Fruit fly (Drosophila melanogaster) whole organism, prepupa: ENCODE measurements around the gene CG6330.

Source experiments
- Blimp-1 ChIP-seq: fragments of 200-800 bp; sonication (Bioruptor generic); optimal IDR thresholded peaks from 3 replicates; lab custom pipeline; 2017; ENCODE audit warnings: missing biosample characterization, missing genetic modification characterization, mild to moderate bottlenecking, moderate library complexity, missing genetic modification reagents
- CG10631 ChIP-seq: fragments of 200-800 bp; sonication (Bioruptor generic); optimal IDR thresholded peaks from 2 replicates; lab custom pipeline; 2016; ENCODE audit warnings: missing biosample characterization, missing genetic modification characterization
- CG10669 ChIP-seq: fragments of 200-800 bp; sonication (Bioruptor generic); optimal IDR thresholded peaks from 3 replicates; lab custom pipeline; 2018; ENCODE audit warnings: missing biosample characterization, mild to moderate bottlenecking, missing genetic modification characterization, moderate library complexity
- CG11762 ChIP-seq: fragments of 200-800 bp; sonication (Bioruptor generic); optimal IDR thresholded peaks from 3 replicates; lab custom pipeline; 2016; ENCODE audit warnings: missing biosample characterization, missing genetic modification characterization; ENCODE audit not compliant: insufficient read depth
- CG11902 ChIP-seq: fragments of 200-800 bp; sonication (Bioruptor generic); optimal IDR thresholded peaks from 3 replicates; lab custom pipeline; 2016; ENCODE audit warnings: missing biosample characterization, missing genetic modification characterization
- CG1621 ChIP-seq: fragments of 200-800 bp; sonication (Bioruptor generic); optimal IDR thresholded peaks from 3 replicates; lab custom pipeline; 2018; ENCODE audit warnings: missing biosample characterization, mild to moderate bottlenecking, missing genetic modification characterization
- CG16779 ChIP-seq: fragments of 200-800 bp; sonication (Bioruptor generic); optimal IDR thresholded peaks from 3 replicates; lab custom pipeline; 2017; ENCODE audit warnings: missing biosample characterization, mild to moderate bottlenecking, missing genetic modification characterization
- CG3032 ChIP-seq: fragments of 200-800 bp; optimal IDR thresholded peaks from 2 replicates; lab custom pipeline; 2019; ENCODE audit warnings: missing biosample characterization, mild to moderate bottlenecking, missing genetic modification characterization, moderate library complexity
- CG3919 ChIP-seq: fragments of 200-800 bp; sonication (Bioruptor generic); optimal IDR thresholded peaks from 3 replicates; lab custom pipeline; 2016; ENCODE audit warnings: missing biosample characterization, missing genetic modification characterization
- CG4318 ChIP-seq: fragments of 200-800 bp; sonication (Bioruptor generic); optimal IDR thresholded peaks from 3 replicates; lab custom pipeline; 2017; ENCODE audit warnings: missing biosample characterization, mild to moderate bottlenecking, missing genetic modification characterization
- CG6163 ChIP-seq: fragments of 200-800 bp; sonication (Bioruptor generic); IDR thresholded peaks from 3 replicates; pipeline ENCODE4 v1.3.6; 2022; ENCODE audit warnings: missing biosample characterization, missing genetic modification characterization
- CG6276 ChIP-seq: fragments of 200-800 bp; sonication (Bioruptor generic); optimal IDR thresholded peaks from 2 replicates; lab custom pipeline; 2017; ENCODE audit warnings: missing biosample characterization, mild to moderate bottlenecking, missing genetic modification characterization
- CG6854 ChIP-seq: fragments of 200-800 bp; sonication (Bioruptor generic); optimal IDR thresholded peaks from 2 replicates; lab custom pipeline; 2017; ENCODE audit warnings: missing biosample characterization, mild to moderate bottlenecking, missing genetic modification characterization
- CG7368 ChIP-seq: fragments of 200-800 bp; sonication (Bioruptor generic); optimal IDR thresholded peaks from 3 replicates; lab custom pipeline; 2016; ENCODE audit warnings: missing biosample characterization, missing genetic modification characterization
- CG8119 ChIP-seq: fragments of 200-800 bp; sonication (Bioruptor generic); IDR thresholded peaks from 3 replicates; pipeline ENCODE4 v1.3.6; 2022; ENCODE audit warnings: missing biosample characterization, missing genetic modification characterization
- CG8319 ChIP-seq: fragments of 200-800 bp; sonication (Bioruptor generic); optimal IDR thresholded peaks from 3 replicates; lab custom pipeline; 2016; ENCODE audit warnings: missing biosample characterization, missing genetic modification characterization
- CG8632 ChIP-seq: fragments of 200-800 bp; sonication (Bioruptor generic); optimal IDR thresholded peaks from 3 replicates; lab custom pipeline; 2016; ENCODE audit warnings: missing biosample characterization, missing genetic modification characterization
- Eip75B ChIP-seq: fragments of 200-800 bp; sonication (Bioruptor generic); optimal IDR thresholded peaks from 3 replicates; lab custom pipeline; 2016; ENCODE audit warnings: missing biosample characterization, missing genetic modification characterization
- Eip78C ChIP-seq: fragments of 200-800 bp; sonication (Bioruptor generic); peaks from one replicate; lab custom pipeline; 2016; ENCODE audit warnings: missing biosample characterization, missing genetic modification characterization
- Eip93F ChIP-seq: fragments of 200-800 bp; sonication (Bioruptor generic); optimal IDR thresholded peaks from 2 replicates; lab custom pipeline; 2016; ENCODE audit warnings: missing biosample characterization, mild to moderate bottlenecking, missing genetic modification characterization
- Ets96B ChIP-seq: fragments of 200-800 bp; optimal IDR thresholded peaks from 2 replicates; lab custom pipeline; 2019; ENCODE audit warnings: missing biosample characterization, mild to moderate bottlenecking, missing genetic modification characterization, moderate library complexity
- Hr38 ChIP-seq: sonication (Bioruptor generic); optimal IDR thresholded peaks from 2 replicates; lab custom pipeline; 2016; ENCODE audit warnings: missing biosample characterization, missing genetic modification characterization
- Hr4 ChIP-seq: fragments of 200-800 bp; sonication (Bioruptor generic); optimal IDR thresholded peaks from 3 replicates; lab custom pipeline; 2016; ENCODE audit warnings: missing biosample characterization, missing genetic modification characterization
- Lpt ChIP-seq: fragments of 200-800 bp; sonication (Bioruptor generic); optimal IDR thresholded peaks from 3 replicates; lab custom pipeline; 2016; ENCODE audit warnings: missing biosample characterization, missing genetic modification characterization
- Met ChIP-seq: fragments of 200-800 bp; sonication (Bioruptor generic); optimal IDR thresholded peaks from 3 replicates; lab custom pipeline; 2016; ENCODE audit warnings: missing biosample characterization, missing genetic modification characterization
- Smox ChIP-seq: fragments of 200-800 bp; sonication (Bioruptor generic); optimal IDR thresholded peaks from 3 replicates; lab custom pipeline; 2016; ENCODE audit warnings: missing biosample characterization, missing genetic modification characterization
- Sox102F ChIP-seq: fragments of 200-800 bp; sonication (Bioruptor generic); optimal IDR thresholded peaks from 2 replicates; lab custom pipeline; 2016; ENCODE audit warnings: missing biosample characterization, mild to moderate bottlenecking, missing genetic modification characterization
- Sox14 ChIP-seq: fragments of 200-800 bp; sonication (Bioruptor generic); optimal IDR thresholded peaks from 3 replicates; lab custom pipeline; 2016; ENCODE audit warnings: missing biosample characterization, missing genetic modification characterization
- Sox15 ChIP-seq: fragments of 200-800 bp; sonication (Bioruptor generic); optimal IDR thresholded peaks from 3 replicates; lab custom pipeline; 2016; ENCODE audit warnings: missing biosample characterization, missing genetic modification characterization
- achi ChIP-seq: fragments of 200-800 bp; sonication (Bioruptor generic); optimal IDR thresholded peaks from 3 replicates; lab custom pipeline; 2016; ENCODE audit warnings: missing biosample characterization, missing genetic modification characterization
- acj6 ChIP-seq: fragments of 200-800 bp; sonication (Bioruptor generic); optimal IDR thresholded peaks from 3 replicates; lab custom pipeline; 2016; ENCODE audit warnings: missing biosample characterization, missing genetic modification characterization
- cyc ChIP-seq: fragments of 200-800 bp; sonication (Bioruptor generic); optimal IDR thresholded peaks from 3 replicates; lab custom pipeline; 2016; ENCODE audit warnings: missing biosample characterization, missing genetic modification characterization
- dac ChIP-seq: fragments of 200-800 bp; sonication (Bioruptor generic); optimal IDR thresholded peaks from 2 replicates; lab custom pipeline; 2017; ENCODE audit warnings: missing biosample characterization, mild to moderate bottlenecking, missing genetic modification characterization
- dsx ChIP-seq: fragments of 200-800 bp; optimal IDR thresholded peaks from 3 replicates; lab custom pipeline; 2019; ENCODE audit warnings: missing biosample characterization, mild to moderate bottlenecking, missing genetic modification characterization, moderate library complexity; ENCODE audit not compliant: poor library complexity, severe bottlenecking
- esn ChIP-seq: fragments of 200-800 bp; sonication (Bioruptor generic); optimal IDR thresholded peaks from 2 replicates; lab custom pipeline; 2016; ENCODE audit warnings: missing biosample characterization, mild to moderate bottlenecking, missing genetic modification characterization, moderate library complexity
- fd59A ChIP-seq: fragments of 200-800 bp; sonication (Bioruptor generic); optimal IDR thresholded peaks from 2 replicates; lab custom pipeline; 2017; ENCODE audit warnings: missing biosample characterization, mild to moderate bottlenecking, missing genetic modification characterization, missing genetic modification reagents
- fkh ChIP-seq: fragments of 200-800 bp; sonication (Bioruptor generic); optimal IDR thresholded peaks from 3 replicates; lab custom pipeline; 2017; ENCODE audit warnings: missing biosample characterization, mild to moderate bottlenecking, missing genetic modification characterization, moderate library complexity
- net ChIP-seq: fragments of 200-800 bp; sonication (Bioruptor generic); optimal IDR thresholded peaks from 3 replicates; lab custom pipeline; 2016; ENCODE audit warnings: missing biosample characterization, missing genetic modification characterization
- salr ChIP-seq, 2 experiments: fragments of 200-800 bp; sonication (Bioruptor generic); optimal IDR thresholded peaks; 3 replicates each; lab custom pipeline; 2016 to 2018; ENCODE audit warnings: missing biosample characterization in 2 of 2, missing genetic modification characterization in 2 of 2, mild to moderate bottlenecking in 1 of 2
- ss ChIP-seq, 2 experiments: fragments of 200-800 bp; sonication (Bioruptor generic); optimal IDR thresholded peaks; 2 replicates in 1 of 2; 3 replicates in 1 of 2; lab custom pipeline; 2017 to 2018; ENCODE audit warnings: mild to moderate bottlenecking in 2 of 2, missing biosample characterization in 2 of 2, missing genetic modification characterization in 2 of 2, moderate library complexity in 1 of 2
- svp ChIP-seq: fragments of 200-800 bp; sonication (Bioruptor generic); peaks from one replicate; lab custom pipeline; 2016; ENCODE audit warnings: missing biosample characterization, missing genetic modification characterization
- topi ChIP-seq: fragments of 200-800 bp; sonication (Bioruptor generic); optimal IDR thresholded peaks from 3 replicates; lab custom pipeline; 2016; ENCODE audit warnings: missing biosample characterization, missing genetic modification characterization
- vri ChIP-seq: fragments of 200-800 bp; sonication (Bioruptor generic); optimal IDR thresholded peaks from 3 replicates; lab custom pipeline; 2016; ENCODE audit warnings: missing biosample characterization, mild to moderate bottlenecking, missing genetic modification characterization

Gene CG6330

dm6 chr3R:26988412-26988981 lies 30.2 kb upstream of the CG6330 start, which contains the start of gene CG31075 (continued):
- TF ChIP-seq Blimp-1 (GFP tag; lab: Kevin White, UChicago) (peak; percentile 76), Sox14 (GFP tag; lab: Kevin White, UChicago) (peak; percentile 81), CG11762 (GFP tag; lab: Kevin White, UChicago) (peak; percentile 83), CG4318 (GFP tag; lab: Kevin White, UChicago) (peak; percentile 73), vri (peak; percentile 85), cyc (GFP tag; lab: Kevin White, UChicago) (peak; percentile 92), svp (GFP tag; lab: Kevin White, UChicago) (peak; percentile 96), CG6163 (GFP tag; lab: Robert Waterston, UW) (peak; percentile 99), CG8319 (GFP tag; lab: Kevin White, UChicago) (peak; percentile 77), Hr4 (peak; percentile 82), salr (GFP tag; optimal IDR thresholded peaks at IDR 0.05; lab: Kevin White, UChicago) (peak; percentile 59 to 66), acj6 (GFP tag; lab: Kevin White, UChicago) (peak; percentile 85), Eip75B (GFP tag; lab: Kevin White, UChicago) (peak; percentile 87), CG7368 (GFP tag; lab: Kevin White, UChicago) (peak; percentile 85), Smox (peak; percentile 87), CG10669 (GFP tag; lab: Kevin White, UChicago) (peak; percentile 89), CG6854 (GFP tag; lab: Kevin White, UChicago) (peak; percentile 72), Sox102F (peak; percentile 88), fd59A (GFP tag; lab: Kevin White, UChicago) (peak; percentile 74), Eip78C (GFP tag; lab: Kevin White, UChicago) (peak; percentile 98), CG16779 (tag; lab: Kevin White, UChicago) (peak; percentile 81), CG8632 (GFP tag; lab: Kevin White, UChicago) (peak; percentile 74), Met (GFP tag; lab: Kevin White, UChicago) (peak; percentile 88), dac (GFP tag; lab: Kevin White, UChicago) (peak; percentile 67), Ets96B (peak; percentile 93), fkh (GFP tag; lab: Kevin White, UChicago) (no peak), Sox15 (peak; percentile 41), esn (peak; percentile 94), CG8119 (peak; percentile 94), CG3919 (peak; percentile 94), CG11902 (GFP tag; lab: Kevin White, UChicago) (peak; percentile 80), CG1621 (tag; lab: Kevin White, UChicago) (peak; percentile 82), ss (GFP tag; optimal IDR thresholded peaks at IDR 0.05; lab: Kevin White, UChicago) (peak; percentile 81 to 87), CG10631 (GFP tag; lab: Kevin White, UChicago) (peak; percentile 91), Hr38 (GFP tag; lab: Kevin White, UChicago) (no peak), Eip93F (GFP tag; lab: Kevin White, UChicago) (peak; percentile 91)

dm6 chr3R:26987455-26987854 lies 29.2 kb upstream of the CG6330 start:
- TF ChIP-seq CG10631 (GFP tag; lab: Kevin White, UChicago) (no peak), CG4318 (GFP tag; lab: Kevin White, UChicago) (no peak), Lpt (GFP tag; lab: Kevin White, UChicago) (no peak), net (GFP tag; lab: Kevin White, UChicago) (no peak), CG11902 (GFP tag; lab: Kevin White, UChicago) (no peak), dsx (GFP tag; lab: Kevin White, UChicago) (no peak), CG10669 (GFP tag; lab: Kevin White, UChicago) (no peak), achi (GFP tag; lab: Kevin White, UChicago) (no peak), topi (GFP tag; lab: Kevin White, UChicago) (no peak), fkh (GFP tag; lab: Kevin White, UChicago) (peak; percentile 23), CG6276 (GFP tag; lab: Kevin White, UChicago) (no peak), CG6163 (GFP tag; lab: Robert Waterston, UW) (0 out of 3 replicates have a peak, but pooled peaks have one; percentile 9), ss (GFP tag; optimal IDR thresholded peaks at IDR 0.05; lab: Kevin White, UChicago) (peak in 1 of 2 experiments; percentile 37), CG3032 (tag; lab: Kevin White, UChicago) (no peak), svp (GFP tag; lab: Kevin White, UChicago) (no peak)
